Fruit fly (Drosophila melanogaster) whole organism, pupa: ENCODE data around the gene CG31268.

Experiments
- CG12605 ChIP-seq: fragments of 200-800 bp; sonication (Bioruptor generic); IDR thresholded peaks from 2 replicates; pipeline ENCODE4 v1.3.6; 2022; ENCODE audit warnings: missing biosample characterization, missing genetic modification characterization
- CG13204 ChIP-seq: fragments of 200-800 bp; sonication (Bioruptor generic); optimal IDR thresholded peaks from 2 replicates; lab custom pipeline; 2018; ENCODE audit warnings: missing biosample characterization, mild to moderate bottlenecking, missing genetic modification characterization, moderate library complexity
- CG14655 ChIP-seq: fragments of 200-800 bp; sonication (Bioruptor generic); optimal IDR thresholded peaks from 3 replicates; lab custom pipeline; 2017; ENCODE audit warnings: mild to moderate bottlenecking, missing biosample characterization, missing genetic modification reagents, missing genetic modification characterization
- CG15710 ChIP-seq: fragments of 200-800 bp; sonication (Bioruptor generic); optimal IDR thresholded peaks from 2 replicates; lab custom pipeline; 2018; ENCODE audit warnings: missing biosample characterization, mild to moderate bottlenecking, missing genetic modification characterization, moderate library complexity
- CG34367 ChIP-seq: fragments of 200-800 bp; sonication (Bioruptor generic); optimal IDR thresholded peaks from 2 replicates; lab custom pipeline; 2018; ENCODE audit warnings: missing biosample characterization, mild to moderate bottlenecking, missing genetic modification characterization
- CG4496 ChIP-seq: fragments of 200-800 bp; sonication (Bioruptor generic); IDR thresholded peaks from 3 replicates; pipeline ENCODE4 v1.3.6; 2022; ENCODE audit warnings: missing biosample characterization, missing genetic modification characterization
- D1 ChIP-seq: fragments of 200-800 bp; sonication (Bioruptor generic); optimal IDR thresholded peaks from 2 replicates; lab custom pipeline; 2018; ENCODE audit warnings: missing biosample characterization, mild to moderate bottlenecking, missing genetic modification characterization, moderate library complexity
- Ets98B ChIP-seq: fragments of 200-800 bp; sonication (Bioruptor generic); IDR thresholded peaks from 2 replicates; pipeline ENCODE4 v1.3.6; 2022; ENCODE audit warnings: missing biosample characterization, missing genetic modification characterization
- gl ChIP-seq: fragments of 200-800 bp; sonication (Bioruptor generic); optimal IDR thresholded peaks from 2 replicates; lab custom pipeline; 2018; ENCODE audit warnings: missing biosample characterization, mild to moderate bottlenecking, missing genetic modification characterization
- rn ChIP-seq: fragments of 200-800 bp; sonication (Bioruptor generic); IDR thresholded peaks from 2 replicates; pipeline ENCODE4 v1.3.6; 2022; ENCODE audit warnings: missing biosample characterization, missing genetic modification characterization

dm6 chr3R:16991781-16992180, 39.8 kb upstream of the CG31268 start, which contains the start of gene EMC2B:
- no peak for TF ChIP-seq CG14655 (GFP tag; lab: Kevin White, UChicago)
- no peak for TF ChIP-seq CG12605 (GFP tag; lab: Robert Waterston, UW)
- no peak for TF ChIP-seq gl (tag; lab: Kevin White, UChicago)
- no peak for TF ChIP-seq CG15710 (tag; lab: Kevin White, UChicago)
- TF ChIP-seq Ets98B: no peak
- TF ChIP-seq rn: no peak
- TF ChIP-seq D1 (tag; lab: Kevin White, UChicago): no peak
- no peak for TF ChIP-seq CG4496 (GFP tag; lab: Robert Waterston, UW)
- TF ChIP-seq CG13204 (GFP tag; lab: Kevin White, UChicago): no peak
- no peak for TF ChIP-seq CG34367 (tag; lab: Kevin White, UChicago)
